Fruit fly (Drosophila melanogaster) whole organism, embryonic: Measurements from ENCODE around the gene Sgs5bis.

ENCODE experiments used
- Aef1 ChIP-seq: fragments of 200-800 bp; sonication (Bioruptor generic); IDR thresholded peaks from 3 replicates; pipeline ENCODE4 v1.3.6; 2022; ENCODE audit warnings: missing biosample characterization, missing genetic modification characterization
- Bteb2 ChIP-seq: fragments of 200-800 bp; sonication (Bioruptor generic); optimal IDR thresholded peaks from 2 replicates; lab custom pipeline; 2016; ENCODE audit warnings: missing biosample characterization, missing genetic modification characterization
- CG10267 ChIP-seq: fragments of 200-800 bp; sonication (Bioruptor generic); optimal IDR thresholded peaks from 2 replicates; lab custom pipeline; 2018; ENCODE audit warnings: missing biosample characterization, mild to moderate bottlenecking, missing genetic modification characterization, moderate library complexity
- CG10959 ChIP-seq: fragments of 200-800 bp; sonication (Bioruptor generic); IDR thresholded peaks from 2 replicates; pipeline ENCODE4 v1.3.6; 2022; ENCODE audit warnings: missing biosample characterization, missing genetic modification characterization
- CG11560 ChIP-seq: fragments of 200-800 bp; sonication (Bioruptor generic); IDR thresholded peaks from 3 replicates; pipeline ENCODE4 v1.3.6; 2022; ENCODE audit warnings: missing biosample characterization, missing genetic modification characterization
- CG12104 ChIP-seq: fragments of 200-800 bp; sonication (Bioruptor generic); optimal IDR thresholded peaks from 3 replicates; lab custom pipeline; 2016; ENCODE audit warnings: missing biosample characterization, missing genetic modification characterization
- CG12155 ChIP-seq: fragments of 200-800 bp; sonication (Bioruptor generic); optimal IDR thresholded peaks from 3 replicates; lab custom pipeline; 2016; ENCODE audit warnings: missing biosample characterization, missing genetic modification characterization
- CG12942 ChIP-seq: fragments of 200-800 bp; sonication (Bioruptor generic); optimal IDR thresholded peaks from 3 replicates; lab custom pipeline; 2016; ENCODE audit warnings: missing biosample characterization, missing genetic modification characterization
- CG13287 ChIP-seq: fragments of 200-800 bp; sonication (Bioruptor generic); IDR thresholded peaks from 2 replicates; pipeline ENCODE4 v1.3.6; 2022; ENCODE audit warnings: missing biosample characterization, missing genetic modification characterization; ENCODE audit not compliant: partially characterized antibody
- CG14710 ChIP-seq: fragments of 200-800 bp; sonication (Bioruptor generic); optimal IDR thresholded peaks from 3 replicates; lab custom pipeline; 2019; ENCODE audit warnings: missing biosample characterization, mild to moderate bottlenecking, missing genetic modification characterization, moderate library complexity
- CG15514 ChIP-seq: fragments of 200-800 bp; sonication (Bioruptor generic); optimal IDR thresholded peaks from 3 replicates; lab custom pipeline; 2017; ENCODE audit warnings: missing biosample characterization, missing genetic modification characterization, mild to moderate bottlenecking, moderate library complexity, missing genetic modification reagents
- CG1603 ChIP-seq: fragments of 200-800 bp; sonication (Bioruptor generic); optimal IDR thresholded peaks from 2 replicates; lab custom pipeline; 2019; ENCODE audit warnings: missing biosample characterization, mild to moderate bottlenecking, missing genetic modification characterization, moderate library complexity
- CG2678 ChIP-seq: fragments of 200-800 bp; sonication (Bioruptor generic); optimal IDR thresholded peaks from 3 replicates; lab custom pipeline; 2019; ENCODE audit warnings: missing biosample characterization, mild to moderate bottlenecking, missing genetic modification characterization, moderate library complexity
- CG4617 ChIP-seq: fragments of 200-800 bp; sonication (Bioruptor generic); optimal IDR thresholded peaks from 3 replicates; lab custom pipeline; 2016; ENCODE audit warnings: missing biosample characterization, missing genetic modification characterization, borderline replicate concordance
- CG6791 ChIP-seq: fragments of 200-800 bp; sonication (Bioruptor generic); IDR thresholded peaks from 3 replicates; pipeline ENCODE4 v1.3.6; 2022; ENCODE audit warnings: missing biosample characterization, missing genetic modification characterization; ENCODE audit not compliant: partially characterized antibody
- CG9437 ChIP-seq: fragments of 200-800 bp; sonication (Bioruptor generic); optimal IDR thresholded peaks from 2 replicates; lab custom pipeline; 2018; ENCODE audit warnings: missing biosample characterization, mild to moderate bottlenecking, missing genetic modification characterization
- CG9797 ChIP-seq: fragments of 200-800 bp; sonication (Bioruptor generic); optimal IDR thresholded peaks from 3 replicates; lab custom pipeline; 2018; ENCODE audit warnings: missing biosample characterization, mild to moderate bottlenecking, missing genetic modification characterization
- Doc3 ChIP-seq: fragments of 200-800 bp; sonication (Bioruptor generic); IDR thresholded peaks from 3 replicates; pipeline ENCODE4 v1.3.6; 2022; ENCODE audit warnings: missing biosample characterization, missing genetic modification characterization; ENCODE audit not compliant: partially characterized antibody
- Dref ChIP-seq: fragments of 200-800 bp; sonication (Bioruptor generic); IDR thresholded peaks from 2 replicates; pipeline ENCODE4 v1.3.6; 2022; ENCODE audit warnings: missing biosample characterization, missing genetic modification characterization
- Ets97D ChIP-seq: fragments of 200-800 bp; sonication (Bioruptor generic); optimal IDR thresholded peaks from 3 replicates; lab custom pipeline; 2016; ENCODE audit warnings: missing biosample characterization, missing genetic modification characterization
- HLH4C ChIP-seq: fragments of 200-800 bp; sonication (Bioruptor generic); IDR thresholded peaks from 3 replicates; pipeline ENCODE4 v1.3.6; 2022; ENCODE audit warnings: missing biosample characterization, missing genetic modification characterization; ENCODE audit not compliant: partially characterized antibody
- HmgZ ChIP-seq: fragments of 200-800 bp; sonication (Bioruptor generic); optimal IDR thresholded peaks from 2 replicates; lab custom pipeline; 2018; ENCODE audit warnings: missing biosample characterization, mild to moderate bottlenecking, missing genetic modification characterization
- Hr3 ChIP-seq: fragments of 200-800 bp; sonication (Bioruptor generic); optimal IDR thresholded peaks from 3 replicates; lab custom pipeline; 2016; ENCODE audit warnings: missing biosample characterization, missing genetic modification characterization
- MBD-R2 ChIP-seq: fragments of 200-800 bp; sonication (Bioruptor generic); IDR thresholded peaks from 2 replicates; pipeline ENCODE4 v1.3.6; 2022; ENCODE audit warnings: missing biosample characterization, missing genetic modification characterization
- MESR4 ChIP-seq: fragments of 200-800 bp; sonication (Bioruptor generic); optimal IDR thresholded peaks from 2 replicates; lab custom pipeline; 2018; ENCODE audit warnings: missing biosample characterization, mild to moderate bottlenecking, missing genetic modification characterization, moderate library complexity
- Max ChIP-seq: fragments of 200-800 bp; sonication (Bioruptor generic); optimal IDR thresholded peaks from 2 replicates; lab custom pipeline; 2016; ENCODE audit warnings: missing biosample characterization, mild to moderate bottlenecking, missing genetic modification characterization
- Med ChIP-seq: fragments of 200-800 bp; sonication (Bioruptor generic); peaks from one replicate; lab custom pipeline; 2016; ENCODE audit warnings: missing biosample characterization, missing genetic modification characterization, mild to moderate bottlenecking, inconsistent platforms, moderate library complexity
- Nf-YB ChIP-seq: fragments of 200-800 bp; sonication (Bioruptor generic); optimal IDR thresholded peaks from 3 replicates; lab custom pipeline; 2019; ENCODE audit warnings: missing biosample characterization, mild to moderate bottlenecking, missing genetic modification characterization, moderate library complexity
- Pdp1 ChIP-seq, 2 experiments: fragments of 200-800 bp; sonication (Bioruptor generic); optimal IDR thresholded peaks; 3 replicates each; lab custom pipeline; 2016; ENCODE audit warnings: missing biosample characterization in 2 of 2, missing genetic modification characterization in 2 of 2, mild to moderate bottlenecking in 1 of 2, moderate library complexity in 1 of 2
- Sox102F ChIP-seq: fragments of 200-800 bp; sonication (Bioruptor generic); optimal IDR thresholded peaks from 2 replicates; lab custom pipeline; 2018; ENCODE audit warnings: missing biosample characterization, mild to moderate bottlenecking, missing genetic modification characterization, moderate library complexity
- Sry-δ ChIP-seq: fragments of 200-800 bp; sonication (Bioruptor generic); optimal IDR thresholded peaks from 2 replicates; lab custom pipeline; 2016; ENCODE audit warnings: missing biosample characterization, missing genetic modification characterization
- aop ChIP-seq: fragments of 200-800 bp; sonication (Bioruptor generic); IDR thresholded peaks from 2 replicates; pipeline ENCODE4 v1.3.6; 2022; ENCODE audit warnings: missing biosample characterization, missing genetic modification characterization
- az2 ChIP-seq: fragments of 200-800 bp; sonication (Bioruptor generic); optimal IDR thresholded peaks from 3 replicates; lab custom pipeline; 2016; ENCODE audit warnings: missing biosample characterization, missing genetic modification characterization
- bbx ChIP-seq: fragments of 200-800 bp; sonication (Bioruptor generic); IDR thresholded peaks from 2 replicates; pipeline ENCODE4 v1.3.6; 2022; ENCODE audit warnings: missing biosample characterization, missing genetic modification characterization; ENCODE audit not compliant: partially characterized antibody
- corto ChIP-seq: fragments of 200-800 bp; sonication (Bioruptor generic); optimal IDR thresholded peaks from 2 replicates; lab custom pipeline; 2016; ENCODE audit warnings: missing biosample characterization, mild to moderate bottlenecking, missing genetic modification characterization, moderate library complexity
- crol ChIP-seq: fragments of 200-800 bp; sonication (Bioruptor generic); IDR thresholded peaks from 2 replicates; pipeline ENCODE4 v1.3.6; 2022; ENCODE audit warnings: missing biosample characterization, missing genetic modification characterization
- ems ChIP-seq: fragments of 200-800 bp; sonication (Bioruptor generic); optimal IDR thresholded peaks from 3 replicates; lab custom pipeline; 2016; ENCODE audit warnings: missing biosample characterization, missing genetic modification characterization
- fd102C ChIP-seq: fragments of 200-800 bp; sonication (Bioruptor generic); optimal IDR thresholded peaks from 2 replicates; lab custom pipeline; 2018; ENCODE audit warnings: missing biosample characterization, mild to moderate bottlenecking, missing genetic modification characterization, moderate library complexity
- gem ChIP-seq: fragments of 200-800 bp; sonication (Bioruptor generic); optimal IDR thresholded peaks from 2 replicates; lab custom pipeline; 2019; ENCODE audit warnings: missing biosample characterization, mild to moderate bottlenecking, missing genetic modification characterization, moderate library complexity
- gfzf ChIP-seq: fragments of 200-800 bp; sonication (Bioruptor generic); optimal IDR thresholded peaks from 2 replicates; lab custom pipeline; 2016; ENCODE audit warnings: missing biosample characterization, mild to moderate bottlenecking, missing genetic modification characterization, moderate library complexity
- h ChIP-seq: fragments of >200 bp; optimal IDR thresholded peaks from 2 replicates; lab custom pipeline; 2017
- kay ChIP-seq: fragments of 200-800 bp; sonication (Bioruptor generic); optimal IDR thresholded peaks from 2 replicates; lab custom pipeline; 2016; ENCODE audit warnings: missing biosample characterization, missing genetic modification characterization
- oc ChIP-seq: fragments of 200-800 bp; sonication (Bioruptor generic); optimal IDR thresholded peaks from 2 replicates; lab custom pipeline; 2018; ENCODE audit warnings: missing biosample characterization, mild to moderate bottlenecking, missing genetic modification characterization, moderate library complexity
- pzg ChIP-seq: fragments of 200-800 bp; sonication (Bioruptor generic); optimal IDR thresholded peaks from 3 replicates; lab custom pipeline; 2018; ENCODE audit warnings: missing biosample characterization, mild to moderate bottlenecking, missing genetic modification characterization, moderate library complexity
- sisA ChIP-seq: fragments of 200-800 bp; sonication (Bioruptor generic); IDR thresholded peaks from 2 replicates; pipeline ENCODE4 v1.3.6; 2022; ENCODE audit warnings: missing biosample characterization, missing genetic modification characterization
- slbo ChIP-seq: fragments of 200-800 bp; sonication (Bioruptor generic); IDR thresholded peaks from 2 replicates; pipeline ENCODE4 v1.3.6; 2022; ENCODE audit warnings: missing biosample characterization, missing genetic modification characterization
- sqz ChIP-seq: fragments of 200-800 bp; sonication (Bioruptor generic); optimal IDR thresholded peaks from 3 replicates; lab custom pipeline; 2018; ENCODE audit warnings: missing biosample characterization, mild to moderate bottlenecking, missing genetic modification characterization
- stc ChIP-seq: fragments of 200-800 bp; sonication (Bioruptor generic); IDR thresholded peaks from 2 replicates; pipeline ENCODE4 v1.3.6; 2022; ENCODE audit warnings: missing biosample characterization, missing genetic modification characterization
- wek ChIP-seq: fragments of 200-800 bp; sonication (Bioruptor generic); optimal IDR thresholded peaks from 3 replicates; lab custom pipeline; 2018; ENCODE audit warnings: missing biosample characterization, mild to moderate bottlenecking, missing genetic modification characterization, moderate library complexity
- zf30C ChIP-seq: fragments of 200-800 bp; sonication (Bioruptor generic); optimal IDR thresholded peaks from 3 replicates; lab custom pipeline; 2018; ENCODE audit warnings: missing biosample characterization, mild to moderate bottlenecking, missing genetic modification characterization

The Sgs5bis gene

dm6 chr3R:17605872-17606271 is 11.7 kb downstream of the Sgs5bis start, which contains the start of gene sll (continued):
- TF ChIP-seq CG15514 (GFP tag; lab: Kevin White, UChicago) (peak; percentile 38), gfzf (GFP tag; lab: Kevin White, UChicago) (peak; percentile 72), ems (GFP tag; lab: Kevin White, UChicago) (no peak), CG10267 (tag; lab: Kevin White, UChicago) (peak; percentile 20), CG13287 (peak; percentile 28; the same call in 1 of the 2 replicates), Bteb2 (GFP tag; lab: Kevin White, UChicago) (no peak), gem (tag; lab: Kevin White, UChicago) (peak; percentile 27), Aef1 (GFP tag; lab: Robert Waterston, UW) (no peak), h (no peak), corto (GFP tag; lab: Kevin White, UChicago) (no peak), crol (no peak), CG10959 (no peak), Nf-YB (GFP tag; lab: Kevin White, UChicago) (peak; percentile 28), kay (no peak), CG2678 (tag; lab: Kevin White, UChicago) (peak; percentile 14), Sry-δ (GFP tag; lab: Kevin White, UChicago) (peak; percentile 40), oc (peak; percentile 59), slbo (GFP tag; lab: Robert Waterston, UW) (no peak), CG12104 (GFP tag; lab: Kevin White, UChicago) (no peak), CG9797 (GFP tag; lab: Kevin White, UChicago) (peak; percentile 64), CG9437 (GFP tag; lab: Kevin White, UChicago) (peak; percentile 51), Sox102F (GFP tag; lab: Kevin White, UChicago) (no peak), bbx (GFP tag; lab: Robert Waterston, UW) (peak; percentile 35; the same call in 1 of the 2 replicates), Max (GFP tag; lab: Kevin White, UChicago) (no peak), MESR4 (GFP tag; lab: Kevin White, UChicago) (peak; percentile 51), sisA (GFP tag; lab: Robert Waterston, UW) (no peak), Med (peak; percentile 75), CG6791 (GFP tag; lab: Robert Waterston, UW) (peak; percentile 51; the same call in 1 of the 3 replicates), az2 (GFP tag; lab: Kevin White, UChicago) (no peak), HLH4C (GFP tag; lab: Robert Waterston, UW) (no peak), pzg (GFP tag; lab: Kevin White, UChicago) (peak; percentile 40), CG11560 (tag; lab: Robert Waterston, UW) (no peak), CG1603 (tag; lab: Kevin White, UChicago) (peak; percentile 29), Doc3 (0 out of 3 replicates have a peak, but pooled peaks have one; percentile 24), HmgZ (tag; lab: Kevin White, UChicago) (peak; percentile 23), zf30C (no peak), wek (GFP tag; lab: Kevin White, UChicago) (peak; percentile 99), Dref (GFP tag; lab: Robert Waterston, UW) (peak; percentile 37), Ets97D (GFP tag; lab: Kevin White, UChicago) (peak; percentile 0), MBD-R2 (GFP tag; lab: Robert Waterston, UW) (peak; percentile 59), CG12942 (GFP tag; lab: Kevin White, UChicago) (no peak), aop (GFP tag; lab: Robert Waterston, UW) (no peak), Hr3 (no peak), CG12155 (peak; percentile 83), sqz (GFP tag; lab: Kevin White, UChicago) (peak; percentile 68), stc (GFP tag; lab: Robert Waterston, UW) (no peak), CG14710 (tag; lab: Kevin White, UChicago) (peak; percentile 15), Pdp1 (GFP tag; optimal IDR thresholded peaks at IDR 0.05; lab: Kevin White, UChicago) (peak in 1 of 2 experiments; percentile 61), CG4617 (peak; percentile 39), fd102C (peak; percentile 10)
